Fruit fly (Drosophila melanogaster): Measurements from ENCODE around the gene Nepl19.

dm6 chr3R:28897891-28898290, 18.0 kb upstream of the Nepl19 start:
- TF ChIP-seq CTCF (optimal IDR thresholded peaks at IDR 0.05): no peak
- TF ChIP-seq CG8478 (optimal IDR thresholded peaks at IDR 0.05): no peak

All from S2 (cell line).